Fruit fly (Drosophila melanogaster): Measurements from ENCODE around the gene VhaAC39-2.

VhaAC39-2 gene

dm6 chr3R:23156865-23157515 is 2.1 kb downstream of the VhaAC39-2 start (continued):
- TF ChIP-seq jigr1 (GFP tag; IDR thresholded peaks at IDR 0.05) (no peak), Ptx1 (GFP tag; IDR thresholded peaks at IDR 0.05) (no peak), CG17802 (tag; optimal IDR thresholded peaks at IDR 0.05) (no peak), Xrp1 (GFP tag; IDR thresholded peaks at IDR 0.05) (peak; percentile 41; the same call in 1 of the 2 replicates), CG13775 (GFP tag; optimal IDR thresholded peaks at IDR 0.05) (no peak), CG9437 (GFP tag; optimal IDR thresholded peaks at IDR 0.05) (peak; percentile 42), CG8290 (GFP tag; optimal IDR thresholded peaks at IDR 0.05) (no peak), CG8290 (tag; optimal IDR thresholded peaks at IDR 0.05) (peak; percentile 8 to 24), Stat92E (GFP tag; optimal IDR thresholded peaks at IDR 0.05) (no peak), B-H2 (GFP tag; optimal IDR thresholded peaks at IDR 0.05) (peak; percentile 9), CG34224 (GFP tag; IDR thresholded peaks at IDR 0.05; ENCODE audit: partially characterized antibody) (no peak; the same call in 2 of the 3 replicates), CG11398 (GFP tag; optimal IDR thresholded peaks at IDR 0.05) (no peak), CG1792 (GFP tag; optimal IDR thresholded peaks at IDR 0.05) (no peak), CG14667 (GFP tag; IDR thresholded peaks at IDR 0.05) (no peak), Dll (GFP tag; IDR thresholded peaks at IDR 0.05; ENCODE audit: partially characterized antibody) (no peak; the same call in 3 of the 4 replicates), kni (GFP tag; optimal IDR thresholded peaks at IDR 0.05) (peak; percentile 80), schlank (tag; optimal IDR thresholded peaks at IDR 0.05) (no peak), CG10959 (GFP tag; IDR thresholded peaks at IDR 0.05) (peak; percentile 17; the same call in 1 of the 2 replicates), amos (GFP tag; IDR thresholded peaks at IDR 0.05; ENCODE audit: partially characterized antibody) (peak; percentile 4; the same call in 1 of the 2 replicates), croc (GFP tag; conservative IDR thresholded peaks at IDR 0.05) (no peak; the same call in 2 of the 3 replicates), tap (tag; optimal IDR thresholded peaks at IDR 0.05) (peak; percentile 2), tx (GFP tag; optimal IDR thresholded peaks at IDR 0.05) (no peak), Hey (tag; optimal IDR thresholded peaks at IDR 0.05) (peak; percentile 54), h (optimal IDR thresholded peaks at IDR 0.05) (no peak), CG17186 (GFP tag; optimal IDR thresholded peaks at IDR 0.05) (no peak), PHDP (tag; optimal IDR thresholded peaks at IDR 0.05) (peak; percentile 2), CG11723 (GFP tag; optimal IDR thresholded peaks at IDR 0.05) (peak; percentile 14), eyg (GFP tag; optimal IDR thresholded peaks at IDR 0.05) (no peak), scrt (GFP tag; optimal IDR thresholded peaks at IDR 0.05) (peak; percentile 91), odd (GFP tag; optimal IDR thresholded peaks at IDR 0.05) (peak; percentile 62), HLHmδ (GFP tag; optimal IDR thresholded peaks at IDR 0.05) (peak; percentile 45), MESR4 (GFP tag; optimal IDR thresholded peaks at IDR 0.05) (no peak), corto (GFP tag; optimal IDR thresholded peaks at IDR 0.05) (no peak), CG18011 (GFP tag; optimal IDR thresholded peaks at IDR 0.05) (no peak), aop (GFP tag; IDR thresholded peaks at IDR 0.05) (no peak), ewg (GFP tag; optimal IDR thresholded peaks at IDR 0.05) (no peak), unc-4 (GFP tag; IDR thresholded peaks at IDR 0.05; ENCODE audit: partially characterized antibody) (no peak), ab (GFP tag; optimal IDR thresholded peaks at IDR 0.05) (no peak), ara (GFP tag; IDR thresholded peaks at IDR 0.05) (no peak), CG11085 (GFP tag; IDR thresholded peaks at IDR 0.05) (no peak), CG6175 (GFP tag; IDR thresholded peaks at IDR 0.05) (no peak), cad (GFP tag; optimal IDR thresholded peaks at IDR 0.05) (peak; percentile 51), CG10565 (GFP tag; optimal IDR thresholded peaks at IDR 0.05) (no peak), CG4404 (GFP tag; IDR thresholded peaks at IDR 0.05) (no peak), Doc2 (GFP tag; IDR thresholded peaks at IDR 0.05) (no peak), Drgx (GFP tag; IDR thresholded peaks at IDR 0.05) (no peak), CG32772 (GFP tag; IDR thresholded peaks at IDR 0.05) (no peak), Sin3A (optimal IDR thresholded peaks at IDR 0.05) (no peak), CG7745 (tag; optimal IDR thresholded peaks at IDR 0.05) (no peak), row (GFP tag; IDR thresholded peaks at IDR 0.05) (no peak), CG13287 (GFP tag; IDR thresholded peaks at IDR 0.05; ENCODE audit: partially characterized antibody) (peak; percentile 6; the same call in 1 of the 2 replicates)

Measured in whole organism, embryonic.